Fruit fly (Drosophila melanogaster) whole organism, adult: ENCODE results near the gene Ppm1.

Experiments used
- CG11617 ChIP-seq: fragments of 200-800 bp; sonication (Bioruptor generic); optimal IDR thresholded peaks from 2 replicates; lab custom pipeline; 2017; ENCODE audit warnings: mild to moderate bottlenecking, missing biosample characterization, missing genetic modification reagents, missing genetic modification characterization
- CG12768 ChIP-seq: fragments of 200-800 bp; sonication (Bioruptor generic); optimal IDR thresholded peaks from 2 replicates; lab custom pipeline; 2017; ENCODE audit warnings: missing biosample characterization, missing genetic modification characterization, mild to moderate bottlenecking, moderate library complexity, missing genetic modification reagents
- CG14711 ChIP-seq: fragments of 200-800 bp; sonication (Bioruptor generic); optimal IDR thresholded peaks from 2 replicates; lab custom pipeline; 2018; ENCODE audit warnings: missing biosample characterization, mild to moderate bottlenecking, missing genetic modification characterization, moderate library complexity
- CG1620 ChIP-seq: fragments of 200-800 bp; sonication (Bioruptor generic); optimal IDR thresholded peaks from 2 replicates; lab custom pipeline; 2016; ENCODE audit warnings: missing biosample characterization, missing genetic modification characterization
- CG33017 ChIP-seq: fragments of 200-800 bp; sonication (Bioruptor generic); optimal IDR thresholded peaks from 2 replicates; lab custom pipeline; 2018; ENCODE audit warnings: missing biosample characterization, mild to moderate bottlenecking, missing genetic modification characterization, moderate library complexity
- CG5204 ChIP-seq: fragments of 200-800 bp; sonication (Bioruptor generic); optimal IDR thresholded peaks from 2 replicates; lab custom pipeline; 2016; ENCODE audit warnings: missing biosample characterization, missing genetic modification characterization
- CG7045 ChIP-seq: fragments of 200-800 bp; sonication (Bioruptor generic); optimal IDR thresholded peaks from 2 replicates; lab custom pipeline; 2017; ENCODE audit warnings: missing biosample characterization, mild to moderate bottlenecking, missing genetic modification characterization
- CG7101 ChIP-seq: fragments of 200-800 bp; sonication (Bioruptor generic); optimal IDR thresholded peaks from 2 replicates; lab custom pipeline; 2018; ENCODE audit warnings: missing biosample characterization, mild to moderate bottlenecking, missing genetic modification characterization, moderate library complexity
- Clk ChIP-seq: fragments of 200-800 bp; sonication (Bioruptor generic); optimal IDR thresholded peaks from 2 replicates; lab custom pipeline; 2017; ENCODE audit warnings: missing biosample characterization, missing genetic modification characterization
- Crg-1 ChIP-seq: fragments of 200-800 bp; sonication (Bioruptor generic); optimal IDR thresholded peaks from 2 replicates; lab custom pipeline; 2016; ENCODE audit warnings: missing biosample characterization, missing genetic modification characterization
- Hr96 ChIP-seq: fragments of 200-800 bp; sonication (Bioruptor generic); optimal IDR thresholded peaks from 2 replicates; lab custom pipeline; 2016; ENCODE audit warnings: missing biosample characterization, missing genetic modification characterization
- Mnt ChIP-seq: fragments of 200-800 bp; sonication (Bioruptor generic); optimal IDR thresholded peaks from 2 replicates; lab custom pipeline; 2016; ENCODE audit warnings: missing biosample characterization, mild to moderate bottlenecking, missing genetic modification characterization
- bab1 ChIP-seq: fragments of 200-800 bp; sonication (Bioruptor generic); optimal IDR thresholded peaks from 3 replicates; lab custom pipeline; 2019; ENCODE audit warnings: missing biosample characterization, mild to moderate bottlenecking, missing genetic modification characterization, moderate library complexity
- cic ChIP-seq: fragments of 200-800 bp; sonication (Bioruptor generic); optimal IDR thresholded peaks from 2 replicates; lab custom pipeline; 2017; ENCODE audit warnings: missing biosample characterization, mild to moderate bottlenecking, missing genetic modification characterization, moderate library complexity
- cnc ChIP-seq, 2 experiments: fragments of >200 bp; optimal IDR thresholded peaks; 2 replicates each; lab custom pipeline; 2017
- kay ChIP-seq: fragments of 200-800 bp; sonication (Bioruptor generic); peaks from one replicate; lab custom pipeline; 2016; ENCODE audit warnings: missing biosample characterization, missing genetic modification characterization, borderline replicate concordance
- ovo ChIP-seq: fragments of 200-800 bp; sonication (Bioruptor generic); optimal IDR thresholded peaks from 2 replicates; lab custom pipeline; 2016; ENCODE audit warnings: missing biosample characterization, missing genetic modification characterization
- pad ChIP-seq: fragments of 200-800 bp; sonication (Bioruptor generic); optimal IDR thresholded peaks from 3 replicates; lab custom pipeline; 2017; ENCODE audit warnings: missing biosample characterization, missing genetic modification characterization, mild to moderate bottlenecking, moderate library complexity, missing genetic modification reagents
- tj ChIP-seq: fragments of 200-800 bp; sonication (Bioruptor generic); optimal IDR thresholded peaks from 3 replicates; lab custom pipeline; 2017; ENCODE audit warnings: missing biosample characterization, mild to moderate bottlenecking, missing genetic modification characterization, moderate library complexity
- toe ChIP-seq: fragments of 200-800 bp; sonication (Bioruptor generic); optimal IDR thresholded peaks from 2 replicates; lab custom pipeline; 2016; ENCODE audit warnings: missing biosample characterization, missing genetic modification characterization

The Ppm1 gene

DNA sequence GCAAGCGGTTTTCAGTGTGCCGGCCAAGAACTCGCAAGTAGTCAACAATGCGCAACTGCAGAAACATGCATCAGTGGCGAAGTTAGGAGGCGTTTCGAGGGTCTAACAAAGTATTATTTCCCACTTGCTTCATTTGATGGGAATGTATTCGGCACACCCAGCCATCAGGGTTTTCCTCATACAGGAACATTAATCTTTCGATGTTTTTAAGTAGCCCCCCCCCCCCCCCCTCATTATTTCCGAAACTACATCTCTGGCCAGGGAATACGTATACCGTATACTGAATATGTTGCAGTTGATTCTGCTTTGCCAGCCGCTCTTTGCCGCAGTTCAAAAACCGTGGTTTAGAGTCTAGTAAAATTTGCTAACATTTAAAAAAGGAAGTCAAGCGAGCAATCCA, 21.4 kb downstream of the Ppm1 start:
- TF ChIP-seq tj, result peak; percentile 50
- TF ChIP-seq Clk (GFP tag; lab: Kevin White, UChicago), result no peak
- TF ChIP-seq Hr96, result no peak

DNA sequence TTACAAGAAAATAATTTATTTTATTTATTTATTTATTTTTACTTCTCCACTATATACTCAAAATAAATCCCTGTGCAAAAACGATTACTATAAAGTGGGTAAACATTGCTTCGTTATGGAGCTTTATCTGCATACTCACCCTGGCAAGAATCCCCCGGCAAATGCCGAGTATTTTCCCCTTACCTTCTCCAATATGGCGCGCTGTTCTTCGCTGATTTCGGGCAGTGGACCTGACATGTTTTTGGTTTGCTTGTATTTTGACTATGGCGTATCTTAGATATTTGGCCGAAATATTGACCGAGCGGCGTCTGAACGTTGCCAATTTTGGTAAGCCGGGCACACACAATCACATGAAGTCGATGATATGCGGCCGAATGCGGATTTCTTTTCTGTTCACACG, 22.1 kb downstream of the Ppm1 start:
- no peak for TF ChIP-seq tj
- no peak for TF ChIP-seq bab1 (GFP tag; lab: Kevin White, UChicago)
- no peak for TF ChIP-seq Mnt
- no peak for TF ChIP-seq Clk (GFP tag; lab: Kevin White, UChicago)
- TF ChIP-seq CG33017 (tag; lab: Kevin White, UChicago), result no peak
- TF ChIP-seq cic, result no peak
- TF ChIP-seq CG11617 (GFP tag; lab: Kevin White, UChicago), result no peak
- TF ChIP-seq Crg-1, result no peak
- TF ChIP-seq CG12768 (GFP tag; lab: Kevin White, UChicago), result no peak
- TF ChIP-seq kay (GFP tag; lab: Kevin White, UChicago), result no peak
- no peak for TF ChIP-seq CG7101 (tag; lab: Kevin White, UChicago)
- TF ChIP-seq cnc (optimal IDR thresholded peaks at IDR 0.05; lab: Kevin White, UChicago), result no peak
- TF ChIP-seq CG7045 (GFP tag; lab: Kevin White, UChicago), result no peak
- TF ChIP-seq toe (GFP tag; lab: Kevin White, UChicago), result no peak
- TF ChIP-seq CG5204 (GFP tag; lab: Kevin White, UChicago), result no peak
- TF ChIP-seq CG14711 (tag; lab: Kevin White, UChicago), result no peak
- TF ChIP-seq Hr96, result no peak
- TF ChIP-seq ovo (GFP tag; lab: Kevin White, UChicago), result no peak

dm6 chr3L:603847-604550, 22.9 kb downstream of the Ppm1 start, which contains the start of gene CG13893:
Gene CG13893, minus strand, starts transcription at chr3L:604008.
- TF ChIP-seq CG5204 (GFP tag; lab: Kevin White, UChicago) (no peak), CG11617 (GFP tag; lab: Kevin White, UChicago) (peak; percentile 6), toe (GFP tag; lab: Kevin White, UChicago) (no peak), CG1620 (GFP tag; lab: Kevin White, UChicago) (peak; percentile 20), cic (peak; percentile 71), Mnt (peak; percentile 56), cnc (optimal IDR thresholded peaks at IDR 0.05; lab: Kevin White, UChicago) (no peak), ovo (GFP tag; lab: Kevin White, UChicago) (no peak), tj (peak; percentile 57), CG33017 (tag; lab: Kevin White, UChicago) (peak; percentile 34), bab1 (GFP tag; lab: Kevin White, UChicago) (peak; percentile 72), CG7045 (GFP tag; lab: Kevin White, UChicago) (peak; percentile 58), CG7101 (tag; lab: Kevin White, UChicago) (peak; percentile 54), CG14711 (tag; lab: Kevin White, UChicago) (peak; percentile 3), pad (peak; percentile 14), kay (GFP tag; lab: Kevin White, UChicago) (peak; percentile 62), Crg-1 (no peak), Clk (GFP tag; lab: Kevin White, UChicago) (no peak), CG12768 (GFP tag; lab: Kevin White, UChicago) (peak; percentile 73), Hr96 (peak; percentile 65)

dm6 chr3L:604701-605100, 23.6 kb downstream of the Ppm1 start:
- peak; percentile 33 for TF ChIP-seq CG12768 (GFP tag; lab: Kevin White, UChicago)
- TF ChIP-seq Hr96, result no peak

dm6 chr3L:606490-607327, 25.6 kb downstream of the Ppm1 start, which contains the start of gene Reg-2:
Gene Reg-2, minus strand, starts transcription at chr3L:606569.
- TF ChIP-seq ovo (GFP tag; lab: Kevin White, UChicago), result peak; percentile 8
- no peak for TF ChIP-seq Clk (GFP tag; lab: Kevin White, UChicago)
- no peak for TF ChIP-seq CG12768 (GFP tag; lab: Kevin White, UChicago)
- TF ChIP-seq CG7101 (tag; lab: Kevin White, UChicago), result peak; percentile 9
- peak; percentile 13 for TF ChIP-seq Hr96
- peak; percentile 83 for TF ChIP-seq cic
- TF ChIP-seq CG33017 (tag; lab: Kevin White, UChicago), result peak; percentile 40
- TF ChIP-seq pad, result peak; percentile 27
- peak; percentile 20 for TF ChIP-seq bab1 (GFP tag; lab: Kevin White, UChicago)
- TF ChIP-seq CG5204 (GFP tag; lab: Kevin White, UChicago), result no peak
- TF ChIP-seq CG11617 (GFP tag; lab: Kevin White, UChicago), result no peak
- TF ChIP-seq CG7045 (GFP tag; lab: Kevin White, UChicago), result peak; percentile 19
- no peak for TF ChIP-seq cnc (optimal IDR thresholded peaks at IDR 0.05; lab: Kevin White, UChicago)
- TF ChIP-seq toe (GFP tag; lab: Kevin White, UChicago), result peak; percentile 9
- peak; percentile 17 for TF ChIP-seq Mnt
- peak; percentile 55 for TF ChIP-seq CG1620 (GFP tag; lab: Kevin White, UChicago)
- no peak for TF ChIP-seq CG14711 (tag; lab: Kevin White, UChicago)
- TF ChIP-seq Crg-1, result peak; percentile 39
- TF ChIP-seq tj, result no peak
- no peak for TF ChIP-seq kay (GFP tag; lab: Kevin White, UChicago)
